Worm (Caenorhabditis elegans): ENCODE data around the gene srh-133.

DNA sequence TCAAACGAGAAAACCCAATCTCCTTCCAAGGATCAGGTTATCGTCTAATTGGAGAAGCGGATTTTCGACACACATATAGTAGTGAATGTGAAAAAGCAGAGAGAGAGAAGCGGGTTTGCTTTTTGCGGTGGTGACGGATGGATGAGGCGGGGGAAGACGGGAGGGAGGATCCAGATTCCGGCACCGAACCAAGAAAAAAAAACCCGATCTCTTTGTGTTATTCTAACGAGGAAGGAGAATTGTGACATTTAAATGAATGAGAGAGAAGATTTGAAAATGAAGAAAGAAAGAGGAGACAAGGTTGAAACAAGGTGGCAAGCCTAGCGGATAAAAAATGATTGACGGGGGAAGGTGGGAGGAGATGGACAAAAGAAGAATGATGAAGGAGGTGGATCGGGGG lies 10.1 kb downstream of the srh-133 start:
- TF ChIP-seq snpc-4 (tag; optimal IDR thresholded peaks at IDR 0.05) (no peak), M03D4.4 (tag; optimal IDR thresholded peaks at IDR 0.05) (no peak)

All from whole organism, mixed stage, embryonic.